Worm (Caenorhabditis elegans) whole organism, mixed stage, embryonic: ENCODE data around the gene ilcr-1.

ENCODE experiments used
- elt-1 ChIP-seq: sonication (generic microtip); optimal IDR thresholded peaks from 2 replicates; lab custom pipeline; 2017; ENCODE audit warnings: missing genetic modification characterization, mild to moderate bottlenecking, missing compliant biosample characterization, antibody characterized with exemption, moderate library complexity, borderline replicate concordance; ENCODE audit not compliant: insufficient read depth
- elt-3 ChIP-seq: fragments of 150-350 bp; optimal IDR thresholded peaks from 2 replicates; lab custom pipeline; 2014; ENCODE audit warnings: missing biosample characterization, missing genetic modification characterization
- nhr-12 ChIP-seq: fragments of 150-350 bp; optimal IDR thresholded peaks from 2 replicates; lab custom pipeline; 2014; ENCODE audit warnings: missing biosample characterization, missing genetic modification characterization
- nhr-76 ChIP-seq: sonication (generic microtip); optimal IDR thresholded peaks from 2 replicates; lab custom pipeline; 2017; ENCODE audit warnings: missing biosample characterization, missing genetic modification characterization
- sptf-1 ChIP-seq: sonication (generic microtip); optimal IDR thresholded peaks from 2 replicates; lab custom pipeline; 2017; ENCODE audit warnings: mild to moderate bottlenecking, missing genetic modification characterization, moderate library complexity, missing compliant biosample characterization
- unc-39 ChIP-seq: fragments of 150-350 bp; optimal IDR thresholded peaks from 2 replicates; lab custom pipeline; 2014; ENCODE audit warnings: missing biosample characterization, missing genetic modification characterization
- unc-62 ChIP-seq: fragments of 150-350 bp; optimal IDR thresholded peaks from 2 replicates; lab custom pipeline; 2014; ENCODE audit warnings: missing biosample characterization, missing genetic modification reagents, missing genetic modification characterization
- zip-8 ChIP-seq: fragments of 150-350 bp; optimal IDR thresholded peaks from 2 replicates; lab custom pipeline; 2014; ENCODE audit warnings: missing biosample characterization, missing genetic modification characterization
- ztf-11 ChIP-seq: fragments of 150-350 bp; optimal IDR thresholded peaks from 2 replicates; lab custom pipeline; 2014; ENCODE audit warnings: missing biosample characterization, missing genetic modification characterization

DNA sequence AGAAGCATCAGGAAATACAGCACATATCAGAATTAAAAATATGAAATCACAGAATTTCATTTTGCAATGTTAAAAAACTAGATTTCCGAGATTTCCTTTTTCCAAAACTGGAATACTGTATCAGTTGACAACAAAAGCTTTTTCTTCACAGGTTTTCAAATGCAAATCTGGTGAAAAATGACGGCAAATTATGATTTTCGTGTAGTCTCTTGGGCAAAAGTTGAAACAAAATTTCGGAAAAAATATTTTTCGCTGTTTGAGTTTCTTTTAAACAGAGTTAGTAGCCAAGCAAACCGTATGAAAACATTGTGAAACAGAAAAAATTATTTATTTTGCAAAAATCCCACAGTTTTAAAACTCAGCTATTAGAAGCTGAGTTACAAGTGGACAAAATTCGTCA is 31.9 kb upstream of the ilcr-1 start, which contains the start of gene Y64G10A.2:
- TF ChIP-seq ztf-11 (tag; lab: Kevin White, UChicago): no peak
- no peak for TF ChIP-seq elt-1 (tag; lab: Kevin White, UChicago)
- TF ChIP-seq nhr-76 (tag; lab: Kevin White, UChicago): no peak
- TF ChIP-seq nhr-12 (tag; lab: Kevin White, UChicago): no peak
- TF ChIP-seq unc-62 (GFP tag; lab: Kevin White, UChicago): no peak
- TF ChIP-seq elt-3: no peak
- no peak for TF ChIP-seq unc-39
- no peak for TF ChIP-seq zip-8 (tag; lab: Kevin White, UChicago)
- no peak for TF ChIP-seq sptf-1 (tag; lab: Kevin White, UChicago)
